Worm (Caenorhabditis elegans): ENCODE data around the gene fbxb-105.

Gene fbxb-105

ce11 chrII:2734735-2735134 is 36.0 kb downstream of the fbxb-105 start:
- TF ChIP-seq bed-3 (GFP tag; optimal IDR thresholded peaks at IDR 0.05) (no peak), tbx-8 (GFP tag; optimal IDR thresholded peaks at IDR 0.05) (no peak), ceh-43 (GFP tag; optimal IDR thresholded peaks at IDR 0.05) (no peak), nhr-76 (tag; optimal IDR thresholded peaks at IDR 0.05) (no peak), lin-32 (GFP tag; optimal IDR thresholded peaks at IDR 0.05) (no peak), blmp-1 (tag; optimal IDR thresholded peaks at IDR 0.05) (no peak), unc-62 (GFP tag; optimal IDR thresholded peaks at IDR 0.05) (no peak), nhr-2 (tag; optimal IDR thresholded peaks at IDR 0.05) (no peak), sem-2 (GFP tag; optimal IDR thresholded peaks at IDR 0.05) (no peak), ztf-11 (tag; optimal IDR thresholded peaks at IDR 0.05) (no peak), mep-1 (tag; optimal IDR thresholded peaks at IDR 0.05) (peak; percentile 16), pha-4 (tag; optimal IDR thresholded peaks at IDR 0.05) (no peak), elt-3 (tag; optimal IDR thresholded peaks at IDR 0.05) (no peak), zip-8 (tag; optimal IDR thresholded peaks at IDR 0.05) (no peak), cnd-1 (tag; optimal IDR thresholded peaks at IDR 0.05) (no peak), sptf-1 (tag; optimal IDR thresholded peaks at IDR 0.05) (peak; percentile 4)

DNA sequence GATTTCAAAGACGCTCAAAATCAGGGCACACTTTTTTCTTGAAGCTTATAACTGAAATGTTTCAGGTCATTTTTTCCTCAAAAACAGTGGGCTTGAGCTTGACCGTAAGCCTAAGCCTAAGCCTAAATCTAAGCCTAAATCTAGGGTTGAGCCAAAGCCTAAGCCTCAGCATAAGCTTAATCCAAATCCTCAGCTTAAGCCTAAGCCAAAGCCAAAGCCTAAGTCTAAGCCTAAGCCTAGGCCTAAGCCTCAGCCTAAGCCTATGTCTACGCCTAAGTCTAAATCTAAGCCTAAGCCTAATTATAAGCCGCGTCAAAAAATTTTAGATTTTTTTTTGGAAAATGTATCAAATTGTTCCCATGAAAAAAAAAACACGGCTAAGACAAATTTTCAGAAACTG is 36.4 kb downstream of the fbxb-105 start:
- TF ChIP-seq zip-8 (tag; optimal IDR thresholded peaks at IDR 0.05) (no peak), nhr-2 (tag; optimal IDR thresholded peaks at IDR 0.05) (no peak)

DNA sequence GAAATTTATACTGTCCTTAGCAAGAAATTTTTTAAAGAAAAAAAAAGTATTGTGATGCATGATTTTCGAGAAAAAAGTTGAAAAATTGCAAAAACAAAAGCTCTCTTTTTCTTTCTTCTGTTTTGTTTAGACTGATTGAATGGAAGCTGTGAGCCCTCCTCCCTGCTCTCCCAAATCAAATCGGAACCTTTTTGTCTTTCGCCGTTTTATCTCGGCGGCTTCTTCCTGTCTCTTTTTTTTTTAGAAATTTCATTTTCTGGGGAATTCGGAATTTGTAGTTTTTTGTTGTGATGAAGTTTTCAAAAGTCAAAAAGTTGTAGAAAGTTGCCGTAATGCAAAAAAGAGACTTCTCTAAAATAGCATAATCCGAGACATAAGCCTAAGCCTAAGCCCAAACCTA is 40.0 kb downstream of the fbxb-105 start:
- TF ChIP-seq ces-1 (GFP tag; optimal IDR thresholded peaks at IDR 0.05) (peak; percentile 28), tbx-8 (GFP tag; optimal IDR thresholded peaks at IDR 0.05) (no peak)

DNA sequence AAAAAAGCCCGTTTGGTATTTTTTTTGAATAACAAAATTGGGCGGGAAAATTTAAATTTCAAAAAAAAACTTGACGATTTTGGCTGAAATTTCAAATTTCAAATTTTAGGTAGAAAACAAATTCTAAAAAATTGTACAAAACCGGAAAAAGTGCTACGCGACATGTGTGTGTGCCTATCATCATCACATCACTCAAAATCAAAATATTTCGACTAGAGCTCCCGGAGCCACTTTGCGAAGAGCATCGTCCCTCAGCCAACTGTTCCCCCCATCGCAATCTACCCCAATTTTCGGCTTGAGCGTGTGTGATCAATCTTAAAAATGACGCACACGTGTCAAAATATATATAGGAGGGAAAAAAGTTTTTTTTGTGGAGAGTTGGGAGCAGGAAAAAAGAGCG is 43.9 kb downstream of the fbxb-105 start:
- no peak for TF ChIP-seq elt-3 (tag; optimal IDR thresholded peaks at IDR 0.05)
- peak; percentile 63 for TF ChIP-seq unc-62 (GFP tag; optimal IDR thresholded peaks at IDR 0.05)
- peak; percentile 37 for TF ChIP-seq hlh-1 (tag; optimal IDR thresholded peaks at IDR 0.05)
- peak; percentile 54 for TF ChIP-seq unc-120 (tag; optimal IDR thresholded peaks at IDR 0.05; ENCODE audit: poor library complexity, severe bottlenecking)

ce11 chrII:2725561-2725960 is 45.1 kb downstream of the fbxb-105 start, which contains the start of the genes T05A8.11 and nep-2:
Gene T05A8.11 (minus strand): TSS chrII:2725661.
Gene nep-2 (minus strand): TSS chrII:2725752.
- TF ChIP-seq sem-2 (GFP tag; optimal IDR thresholded peaks at IDR 0.05) (no peak), blmp-1 (tag; optimal IDR thresholded peaks at IDR 0.05) (no peak), elt-3 (tag; optimal IDR thresholded peaks at IDR 0.05) (no peak), zip-8 (tag; optimal IDR thresholded peaks at IDR 0.05) (no peak), pha-4 (tag; optimal IDR thresholded peaks at IDR 0.05) (no peak), snpc-4 (tag; optimal IDR thresholded peaks at IDR 0.05) (no peak), ztf-11 (tag; optimal IDR thresholded peaks at IDR 0.05) (no peak), lsy-2 (tag; optimal IDR thresholded peaks at IDR 0.05) (no peak), unc-120 (tag; optimal IDR thresholded peaks at IDR 0.05; ENCODE audit: poor library complexity, severe bottlenecking) (no peak), ceh-43 (GFP tag; optimal IDR thresholded peaks at IDR 0.05) (no peak), cnd-1 (tag; optimal IDR thresholded peaks at IDR 0.05) (no peak), tbx-8 (GFP tag; optimal IDR thresholded peaks at IDR 0.05) (no peak), nhr-28 (tag; optimal IDR thresholded peaks at IDR 0.05) (no peak), sptf-1 (tag; optimal IDR thresholded peaks at IDR 0.05) (no peak)

DNA sequence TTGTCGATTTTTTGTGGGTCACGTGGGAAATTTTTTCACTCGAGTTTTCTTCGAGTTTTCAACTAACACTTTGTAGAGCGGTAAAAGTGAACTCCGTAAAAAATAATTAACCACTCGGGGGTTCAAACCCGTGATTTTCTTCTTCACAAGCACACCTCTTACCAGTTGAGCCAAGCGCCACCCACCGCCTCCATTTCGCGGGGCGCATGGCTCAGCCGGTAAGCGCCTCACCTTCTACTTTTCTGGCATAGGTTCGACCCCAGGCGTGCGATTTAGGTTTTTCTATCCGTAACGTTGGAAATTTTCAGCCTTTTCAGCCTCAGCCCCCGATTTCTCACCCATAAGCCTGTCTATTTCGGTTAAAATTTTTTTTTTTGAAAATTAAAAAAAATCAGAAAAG is 48.7 kb downstream of the fbxb-105 start:
- no peak for TF ChIP-seq nhr-12 (tag; optimal IDR thresholded peaks at IDR 0.05)
- TF ChIP-seq hlh-1 (tag; optimal IDR thresholded peaks at IDR 0.05): no peak
- no peak for TF ChIP-seq elt-1 (tag; optimal IDR thresholded peaks at IDR 0.05; ENCODE audit: borderline replicate concordance, insufficient read depth)
- no peak for TF ChIP-seq unc-39 (tag; optimal IDR thresholded peaks at IDR 0.05)
- TF ChIP-seq ham-2 (GFP tag; optimal IDR thresholded peaks at IDR 0.05): no peak
- no peak for TF ChIP-seq unc-62 (GFP tag; optimal IDR thresholded peaks at IDR 0.05)
- no peak for TF ChIP-seq sptf-1 (tag; optimal IDR thresholded peaks at IDR 0.05)
